Fruit fly (Drosophila melanogaster) whole organism, embryonic: ENCODE results near the gene CG33096.

ENCODE experiments used
- ATbp ChIP-seq: fragments of 200-800 bp; sonication (Bioruptor generic); optimal IDR thresholded peaks from 2 replicates; lab custom pipeline; 2017; ENCODE audit warnings: missing biosample characterization, mild to moderate bottlenecking, missing genetic modification characterization, missing genetic modification reagents
- B-H1 ChIP-seq: fragments of 200-800 bp; sonication (Bioruptor generic); IDR thresholded peaks from 3 replicates; pipeline ENCODE4 v1.3.6; 2022; ENCODE audit warnings: missing biosample characterization, missing genetic modification characterization
- B-H2 ChIP-seq: fragments of 200-800 bp; sonication (Bioruptor generic); optimal IDR thresholded peaks from 2 replicates; lab custom pipeline; 2018; ENCODE audit warnings: missing biosample characterization, mild to moderate bottlenecking, missing genetic modification characterization
- CG10366 ChIP-seq: fragments of 200-800 bp; sonication (Bioruptor generic); IDR thresholded peaks from 2 replicates; pipeline ENCODE4 v1.3.6; 2022; ENCODE audit warnings: missing biosample characterization, missing genetic modification characterization
- CG10431 ChIP-seq: fragments of 200-800 bp; sonication (Bioruptor generic); optimal IDR thresholded peaks from 3 replicates; lab custom pipeline; 2018; ENCODE audit warnings: missing biosample characterization, mild to moderate bottlenecking, missing genetic modification characterization
- CG10654 ChIP-seq: fragments of 200-800 bp; sonication (Bioruptor generic); optimal IDR thresholded peaks from 2 replicates; lab custom pipeline; 2016; ENCODE audit warnings: missing biosample characterization, missing genetic modification characterization
- CG10959 ChIP-seq: fragments of 200-800 bp; sonication (Bioruptor generic); IDR thresholded peaks from 2 replicates; pipeline ENCODE4 v1.3.6; 2022; ENCODE audit warnings: missing biosample characterization, missing genetic modification characterization
- CG12659 ChIP-seq: fragments of 200-800 bp; sonication (Bioruptor generic); optimal IDR thresholded peaks from 3 replicates; lab custom pipeline; 2017; ENCODE audit warnings: mild to moderate bottlenecking, missing biosample characterization, missing genetic modification reagents, missing genetic modification characterization
- CG13424 ChIP-seq: fragments of 200-800 bp; sonication (Bioruptor generic); optimal IDR thresholded peaks from 2 replicates; lab custom pipeline; 2019; ENCODE audit warnings: missing biosample characterization, mild to moderate bottlenecking, missing genetic modification characterization, moderate library complexity
- CG13624 ChIP-seq: fragments of 200-800 bp; sonication (Bioruptor generic); optimal IDR thresholded peaks from 2 replicates; lab custom pipeline; 2016; ENCODE audit warnings: missing biosample characterization, missing genetic modification characterization
- CG15269 ChIP-seq: fragments of 200-800 bp; sonication (Bioruptor generic); optimal IDR thresholded peaks from 2 replicates; lab custom pipeline; 2018; ENCODE audit warnings: missing biosample characterization, mild to moderate bottlenecking, missing genetic modification characterization, moderate library complexity
- CG1603 ChIP-seq: fragments of 200-800 bp; sonication (Bioruptor generic); optimal IDR thresholded peaks from 2 replicates; lab custom pipeline; 2019; ENCODE audit warnings: missing biosample characterization, mild to moderate bottlenecking, missing genetic modification characterization, moderate library complexity
- CG18262 ChIP-seq: fragments of 200-800 bp; optimal IDR thresholded peaks from 3 replicates; lab custom pipeline; 2019; ENCODE audit warnings: missing biosample characterization, mild to moderate bottlenecking, missing genetic modification characterization, moderate library complexity
- CG2116 ChIP-seq: fragments of 200-800 bp; sonication (Bioruptor generic); optimal IDR thresholded peaks from 3 replicates; lab custom pipeline; 2018; ENCODE audit warnings: missing biosample characterization, mild to moderate bottlenecking, missing genetic modification characterization
- CG2120 ChIP-seq: fragments of 200-800 bp; sonication (Bioruptor generic); optimal IDR thresholded peaks from 3 replicates; lab custom pipeline; 2016; ENCODE audit warnings: missing biosample characterization, missing genetic modification characterization
- CG3281 ChIP-seq: fragments of 200-800 bp; sonication (Bioruptor generic); optimal IDR thresholded peaks from 3 replicates; lab custom pipeline; 2017; ENCODE audit warnings: missing biosample characterization, mild to moderate bottlenecking, missing genetic modification characterization
- CG4282 ChIP-seq: fragments of 200-800 bp; sonication (Bioruptor generic); optimal IDR thresholded peaks from 2 replicates; lab custom pipeline; 2016; ENCODE audit warnings: missing biosample characterization, missing genetic modification characterization
- CG4854 ChIP-seq: fragments of 200-800 bp; sonication (Bioruptor generic); optimal IDR thresholded peaks from 2 replicates; lab custom pipeline; 2016; ENCODE audit warnings: missing biosample characterization, missing genetic modification characterization, inconsistent platforms
- CG7928 ChIP-seq: fragments of 200-800 bp; sonication (Bioruptor generic); optimal IDR thresholded peaks from 2 replicates; lab custom pipeline; 2017; ENCODE audit warnings: missing biosample characterization, mild to moderate bottlenecking, missing genetic modification characterization
- CG9876 ChIP-seq: fragments of 200-800 bp; sonication (Bioruptor generic); optimal IDR thresholded peaks from 2 replicates; lab custom pipeline; 2016; ENCODE audit warnings: missing biosample characterization, missing genetic modification characterization
- CG9932 ChIP-seq: fragments of 200-800 bp; sonication (Bioruptor generic); IDR thresholded peaks from 2 replicates; pipeline ENCODE4 v1.3.6; 2022; ENCODE audit warnings: missing biosample characterization, missing genetic modification characterization
- Camta ChIP-seq: fragments of 200-800 bp; sonication (Bioruptor generic); optimal IDR thresholded peaks from 2 replicates; lab custom pipeline; 2016; ENCODE audit warnings: missing biosample characterization, missing genetic modification characterization
- Ets65A ChIP-seq: fragments of 200-800 bp; sonication (Bioruptor generic); peaks from one replicate; lab custom pipeline; 2016; ENCODE audit warnings: missing biosample characterization, missing genetic modification characterization
- Hmx ChIP-seq: fragments of 200-800 bp; sonication (Bioruptor generic); optimal IDR thresholded peaks from 2 replicates; lab custom pipeline; 2016; ENCODE audit warnings: missing biosample characterization, missing genetic modification characterization
- Oaz ChIP-seq: fragments of 200-800 bp; sonication (Bioruptor generic); IDR thresholded peaks from 2 replicates; pipeline ENCODE4 v1.3.6; 2022; ENCODE audit warnings: missing biosample characterization, missing genetic modification characterization
- Ptx1 ChIP-seq: fragments of 200-800 bp; sonication (Bioruptor generic); IDR thresholded peaks from 2 replicates; pipeline ENCODE4 v1.3.6; 2022; ENCODE audit warnings: missing biosample characterization, missing genetic modification characterization
- Rfx ChIP-seq: fragments of 200-800 bp; sonication (Bioruptor generic); IDR thresholded peaks from 2 replicates; pipeline ENCODE4 v1.3.6; 2022; ENCODE audit warnings: missing biosample characterization, missing genetic modification characterization
- Scr ChIP-seq: fragments of 200-800 bp; sonication (Bioruptor generic); IDR thresholded peaks from 2 replicates; pipeline ENCODE4 v1.3.6; 2022; ENCODE audit warnings: missing biosample characterization, missing genetic modification characterization; ENCODE audit not compliant: partially characterized antibody
- Sox100B ChIP-seq: fragments of 200-800 bp; sonication (Bioruptor generic); optimal IDR thresholded peaks from 3 replicates; lab custom pipeline; 2018; ENCODE audit warnings: missing biosample characterization, mild to moderate bottlenecking, missing genetic modification characterization
- Trl ChIP-seq, 3 experiments: fragments of >200 bp in 2 of 3; fragments of 200-800 bp in 1 of 3; sonication (Bioruptor generic) in 1 of 3; optimal IDR thresholded peaks; 2 replicates in 1 of 3; 3 replicates in 2 of 3; lab custom pipeline; 2016 to 2017; ENCODE audit warnings: missing biosample characterization in 1 of 3, missing genetic modification characterization in 1 of 3
- al ChIP-seq: fragments of 200-800 bp; sonication (Bioruptor generic); IDR thresholded peaks from 2 replicates; pipeline ENCODE4 v1.3.6; 2022; ENCODE audit warnings: missing biosample characterization, missing genetic modification characterization
- bbx ChIP-seq: fragments of 200-800 bp; sonication (Bioruptor generic); IDR thresholded peaks from 2 replicates; pipeline ENCODE4 v1.3.6; 2022; ENCODE audit warnings: missing biosample characterization, missing genetic modification characterization; ENCODE audit not compliant: partially characterized antibody
- br ChIP-seq: fragments of >200 bp; optimal IDR thresholded peaks from 2 replicates; lab custom pipeline; 2017
- crol ChIP-seq: fragments of 200-800 bp; sonication (Bioruptor generic); IDR thresholded peaks from 2 replicates; pipeline ENCODE4 v1.3.6; 2022; ENCODE audit warnings: missing biosample characterization, missing genetic modification characterization
- da ChIP-seq: fragments of 200-800 bp; sonication (Bioruptor generic); optimal IDR thresholded peaks from 2 replicates; lab custom pipeline; 2016; ENCODE audit warnings: missing biosample characterization, missing genetic modification characterization
- en ChIP-seq: fragments of 200-800 bp; sonication (Bioruptor generic); optimal IDR thresholded peaks from 2 replicates; lab custom pipeline; 2016; ENCODE audit warnings: missing biosample characterization, missing genetic modification characterization
- gem ChIP-seq: fragments of 200-800 bp; sonication (Bioruptor generic); optimal IDR thresholded peaks from 2 replicates; lab custom pipeline; 2019; ENCODE audit warnings: missing biosample characterization, mild to moderate bottlenecking, missing genetic modification characterization, moderate library complexity
- hkb ChIP-seq, 2 experiments: fragments of 200-800 bp in 1 of 2; fragments of >200 bp in 1 of 2; sonication (Bioruptor generic) in 1 of 2; IDR thresholded peaks in 1 of 2; optimal IDR thresholded peaks in 1 of 2; 2 replicates each; pipeline versions ENCODE4 v1.3.6 to Lab custom; 2017 to 2022; ENCODE audit warnings: missing biosample characterization in 1 of 2, missing genetic modification characterization in 1 of 2
- ind ChIP-seq: fragments of 200-800 bp; sonication (Bioruptor generic); optimal IDR thresholded peaks from 3 replicates; lab custom pipeline; 2016; ENCODE audit warnings: missing biosample characterization, missing genetic modification characterization
- jumu ChIP-seq: fragments of 200-800 bp; sonication (Bioruptor generic); optimal IDR thresholded peaks from 3 replicates; lab custom pipeline; 2016; ENCODE audit warnings: missing biosample characterization, missing genetic modification characterization
- mld ChIP-seq: fragments of 200-800 bp; sonication (Bioruptor generic); IDR thresholded peaks from 3 replicates; pipeline ENCODE4 v1.3.6; 2022; ENCODE audit warnings: missing biosample characterization, missing genetic modification characterization; ENCODE audit not compliant: partially characterized antibody
- onecut ChIP-seq: fragments of 200-800 bp; sonication (Bioruptor generic); IDR thresholded peaks from 2 replicates; pipeline ENCODE4 v1.3.6; 2022; ENCODE audit warnings: missing biosample characterization, missing genetic modification characterization
- pita ChIP-seq: fragments of 200-800 bp; sonication (Bioruptor generic); optimal IDR thresholded peaks from 2 replicates; lab custom pipeline; 2017; ENCODE audit warnings: missing biosample characterization, mild to moderate bottlenecking, missing genetic modification characterization
- pnt ChIP-seq: fragments of 200-800 bp; sonication (Bioruptor generic); optimal IDR thresholded peaks from 3 replicates; lab custom pipeline; 2016; ENCODE audit warnings: missing biosample characterization, missing genetic modification characterization
- pzg ChIP-seq: fragments of 200-800 bp; sonication (Bioruptor generic); optimal IDR thresholded peaks from 3 replicates; lab custom pipeline; 2018; ENCODE audit warnings: missing biosample characterization, mild to moderate bottlenecking, missing genetic modification characterization, moderate library complexity
- sima ChIP-seq: fragments of 200-800 bp; sonication (Bioruptor generic); optimal IDR thresholded peaks from 2 replicates; lab custom pipeline; 2016; ENCODE audit warnings: missing biosample characterization, missing genetic modification characterization
- tap ChIP-seq: fragments of 200-800 bp; optimal IDR thresholded peaks from 3 replicates; lab custom pipeline; 2019; ENCODE audit warnings: missing biosample characterization, mild to moderate bottlenecking, missing genetic modification characterization, moderate library complexity
- unc-4 ChIP-seq: fragments of 200-800 bp; sonication (Bioruptor generic); IDR thresholded peaks from 2 replicates; pipeline ENCODE4 v1.3.6; 2022; ENCODE audit warnings: missing biosample characterization, missing genetic modification characterization; ENCODE audit not compliant: partially characterized antibody
- zfh1 ChIP-seq: fragments of 200-800 bp; sonication (Bioruptor generic); IDR thresholded peaks from 3 replicates; pipeline ENCODE4 v1.3.6; 2022; ENCODE audit warnings: missing biosample characterization, missing genetic modification characterization

CG33096 gene

DNA sequence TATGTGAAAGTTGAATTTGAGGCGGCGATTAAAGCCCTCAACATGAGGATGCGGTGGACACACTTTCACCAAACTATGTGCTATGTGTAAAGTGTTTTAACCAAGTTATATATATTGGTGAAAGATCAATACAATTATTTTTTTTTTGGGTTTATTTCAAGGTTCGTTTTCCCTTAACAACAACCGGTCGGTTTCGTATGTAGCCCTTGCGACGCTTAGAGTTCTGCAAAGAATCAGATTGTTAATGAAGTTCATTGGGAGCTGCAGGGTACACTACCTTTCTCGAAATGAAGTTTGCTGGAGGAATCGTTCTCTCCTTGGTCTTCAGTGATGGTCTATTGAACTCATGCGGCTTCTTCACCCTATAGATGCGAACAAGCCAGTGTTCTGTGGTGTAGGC, 30.6 kb upstream of the CG33096 start:
- peak; percentile 93 for TF ChIP-seq Ets65A (GFP tag; lab: Kevin White, UChicago)
- no peak for TF ChIP-seq CG10366

DNA sequence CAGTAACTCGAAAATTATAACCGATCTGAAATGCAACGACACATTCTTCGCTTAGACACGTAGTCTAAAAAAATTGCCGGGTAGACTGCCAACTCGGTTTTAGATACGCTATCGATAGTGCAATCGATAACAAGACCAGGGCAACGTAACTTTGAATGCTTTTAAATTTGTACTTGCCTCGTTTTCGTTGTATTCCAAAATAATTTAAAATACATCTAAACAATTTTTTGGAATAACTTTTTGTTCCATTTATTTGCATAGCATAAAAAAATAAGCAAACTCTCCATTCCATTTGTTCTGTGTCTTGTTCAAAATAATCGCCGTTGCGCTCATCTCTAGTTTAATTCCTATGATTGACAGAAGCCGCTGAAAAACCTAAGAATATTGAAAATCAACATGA, 27.9 kb upstream of the CG33096 start, which contains the start of the genes Stt3B and CG11839:
TSS of gene Stt3B (minus strand) at position 69 of the 400 bp plus-strand sequence.
TSS of gene CG11839 (plus strand) at position 359 of the 400 bp plus-strand sequence.
- TF ChIP-seq br (lab: Kevin White, UChicago): no peak
- TF ChIP-seq gem (tag; lab: Kevin White, UChicago): no peak
- TF ChIP-seq CG12659 (GFP tag; lab: Kevin White, UChicago): peak; percentile 85
- TF ChIP-seq pnt (GFP tag; lab: Kevin White, UChicago): peak; percentile 77
- peak; percentile 27 for TF ChIP-seq CG10431 (GFP tag; lab: Kevin White, UChicago)
- no peak for TF ChIP-seq crol
- peak; percentile 25 for TF ChIP-seq en (GFP tag; lab: Kevin White, UChicago)
- no peak for TF ChIP-seq CG10959 (GFP tag; lab: Robert Waterston, UW)
- TF ChIP-seq CG1603: peak; percentile 93
- peak; percentile 71 for TF ChIP-seq CG9876 (GFP tag; lab: Kevin White, UChicago)
- TF ChIP-seq Sox100B (GFP tag; lab: Kevin White, UChicago): peak; percentile 49
- peak; percentile 82; the same call in 1 of the 2 replicates for TF ChIP-seq Rfx (GFP tag; lab: Robert Waterston, UW)
- no peak for TF ChIP-seq CG15269 (tag; lab: Kevin White, UChicago)
- TF ChIP-seq B-H1 (GFP tag; lab: Robert Waterston, UW): peak; percentile 24; the same call in 1 of the 3 replicates
- no peak; the same call in 1 of the 2 replicates for TF ChIP-seq Ptx1 (GFP tag; lab: Robert Waterston, UW)
- TF ChIP-seq Camta (GFP tag; lab: Kevin White, UChicago): peak; percentile 74
- TF ChIP-seq pita: no peak
- peak; percentile 70 for TF ChIP-seq zfh1 (GFP tag; lab: Robert Waterston, UW)
- no peak for TF ChIP-seq hkb (optimal IDR thresholded peaks at IDR 0.05; lab: Kevin White, UChicago)
- peak; percentile 67 for TF ChIP-seq hkb (GFP tag; IDR thresholded peaks at IDR 0.05; lab: Robert Waterston, UW)
- peak; percentile 85 for TF ChIP-seq CG2116 (GFP tag; lab: Kevin White, UChicago)
- TF ChIP-seq CG3281: peak; percentile 66
- peak; percentile 91 for TF ChIP-seq CG7928 (GFP tag; lab: Kevin White, UChicago)
- TF ChIP-seq pzg (GFP tag; lab: Kevin White, UChicago): peak; percentile 85
- TF ChIP-seq bbx (GFP tag; lab: Robert Waterston, UW): peak; percentile 84
- TF ChIP-seq al: peak; percentile 73
- TF ChIP-seq CG18262 (tag; lab: Kevin White, UChicago): peak; percentile 70
- TF ChIP-seq Trl (optimal IDR thresholded peaks at IDR 0.05; lab: Kevin White, UChicago): no peak
- peak; percentile 84 for TF ChIP-seq Trl (GFP tag; optimal IDR thresholded peaks at IDR 0.05; lab: Kevin White, UChicago)
- peak; percentile 62 for TF ChIP-seq B-H2 (GFP tag; lab: Kevin White, UChicago)
- TF ChIP-seq CG4282: peak; percentile 67
- peak; percentile 91 for TF ChIP-seq CG2120 (GFP tag; lab: Kevin White, UChicago)
- TF ChIP-seq Oaz: 0 out of 2 replicates have a peak, but pooled peaks have one; percentile 55
- peak; percentile 77 for TF ChIP-seq CG13424
- no peak for TF ChIP-seq tap (tag; lab: Kevin White, UChicago)
- 0 out of 2 replicates have a peak, but pooled peaks have one; percentile 23 for TF ChIP-seq onecut
- TF ChIP-seq ind (GFP tag; lab: Kevin White, UChicago): peak; percentile 81
- peak; percentile 59 for TF ChIP-seq CG4854 (GFP tag; lab: Kevin White, UChicago)
- TF ChIP-seq unc-4 (GFP tag; lab: Robert Waterston, UW): peak; percentile 97
- TF ChIP-seq Scr (GFP tag; lab: Robert Waterston, UW): peak; percentile 95
- TF ChIP-seq sima (GFP tag; lab: Kevin White, UChicago): peak; percentile 10
- TF ChIP-seq CG9932: peak; percentile 87
- TF ChIP-seq CG10654 (GFP tag; lab: Kevin White, UChicago): peak; percentile 70
- TF ChIP-seq mld (GFP tag; lab: Robert Waterston, UW): peak; percentile 58; the same call in 1 of the 3 replicates
- peak; percentile 18 for TF ChIP-seq da
- peak; percentile 84 for TF ChIP-seq CG13624 (GFP tag; lab: Kevin White, UChicago)
- TF ChIP-seq Hmx: peak; percentile 6
- peak; percentile 82 for TF ChIP-seq jumu (GFP tag; lab: Kevin White, UChicago)
- TF ChIP-seq ATbp (GFP tag; lab: Kevin White, UChicago): no peak
